Fruit fly (Drosophila melanogaster): ENCODE measurements around the gene ntc.

Gene ntc

DNA sequence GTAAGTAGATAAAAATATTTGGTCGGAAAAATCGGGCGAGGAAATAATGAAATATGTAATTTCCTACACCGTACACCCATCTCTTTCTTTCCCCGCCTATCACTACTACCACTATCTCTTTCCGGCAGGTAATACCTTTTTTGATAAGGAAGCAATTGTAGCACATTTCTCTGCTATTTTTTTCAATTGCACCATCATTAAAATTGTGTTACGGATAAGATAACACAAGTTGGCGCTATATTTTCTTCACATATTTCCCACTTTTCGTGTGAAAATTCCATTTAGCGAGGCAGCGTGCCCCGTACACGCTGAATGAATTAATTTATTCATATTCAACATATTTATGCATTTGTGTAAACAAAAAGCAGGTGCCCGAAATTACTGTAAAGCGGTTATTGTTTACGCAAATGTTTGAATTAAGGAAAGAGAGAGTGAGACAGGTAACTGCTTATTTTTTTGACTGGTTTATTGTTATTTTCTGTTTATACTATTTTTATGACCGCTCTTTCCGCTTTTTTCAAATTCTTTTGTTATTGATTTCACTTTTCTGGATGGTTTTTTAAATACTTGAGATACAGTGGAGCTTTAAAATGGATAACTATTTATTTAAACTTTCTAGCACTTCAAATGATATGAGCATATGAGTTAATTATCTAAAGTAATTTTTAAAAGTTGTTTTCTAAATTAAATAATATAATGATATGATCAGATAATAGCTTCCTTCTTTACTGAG is 19.7 kb downstream of the ntc start (continued):
- TF ChIP-seq tap (tag; optimal IDR thresholded peaks at IDR 0.05) = peak; percentile 59
- peak; percentile 48 for TF ChIP-seq D19A (tag; optimal IDR thresholded peaks at IDR 0.05)
- TF ChIP-seq CG7987 (GFP tag; optimal IDR thresholded peaks at IDR 0.05) = no peak
- TF ChIP-seq Nf-YA (GFP tag; IDR thresholded peaks at IDR 0.05) = peak; percentile 50; the same call in 1 of the 2 replicates
- no peak for TF ChIP-seq CG10431 (GFP tag; optimal IDR thresholded peaks at IDR 0.05)
- no peak for TF ChIP-seq tll (GFP tag; optimal IDR thresholded peaks at IDR 0.05)
- TF ChIP-seq H2.0 (GFP tag; IDR thresholded peaks at IDR 0.05) = peak; percentile 48
- TF ChIP-seq oc (tag; optimal IDR thresholded peaks at IDR 0.05) = peak; percentile 57
- peak; percentile 39 for TF ChIP-seq Sox100B (GFP tag; optimal IDR thresholded peaks at IDR 0.05)
- TF ChIP-seq grn (GFP tag; optimal IDR thresholded peaks at IDR 0.05) = no peak
- TF ChIP-seq HmgZ (tag; optimal IDR thresholded peaks at IDR 0.05) = no peak
- TF ChIP-seq Aef1 (GFP tag; IDR thresholded peaks at IDR 0.05) = peak; percentile 33; the same call in 1 of the 3 replicates
- TF ChIP-seq CG4730 (GFP tag; IDR thresholded peaks at IDR 0.05) = peak; percentile 52
- TF ChIP-seq vfl (GFP tag; optimal IDR thresholded peaks at IDR 0.05) = no peak
- TF ChIP-seq Sry-β (GFP tag; optimal IDR thresholded peaks at IDR 0.05) = no peak
- TF ChIP-seq CG4360 (GFP tag; IDR thresholded peaks at IDR 0.05) = no peak
- no peak for TF ChIP-seq Hey (tag; optimal IDR thresholded peaks at IDR 0.05)
- TF ChIP-seq tx (GFP tag; optimal IDR thresholded peaks at IDR 0.05) = no peak
- no peak for TF ChIP-seq CG6272 (GFP tag; IDR thresholded peaks at IDR 0.05)
- no peak; the same call in 1 of the 2 replicates for TF ChIP-seq CG11696 (GFP tag; IDR thresholded peaks at IDR 0.05)
- no peak for TF ChIP-seq Lim3 (GFP tag; IDR thresholded peaks at IDR 0.05)
- TF ChIP-seq en (GFP tag; optimal IDR thresholded peaks at IDR 0.05) = no peak
- peak; percentile 24 for TF ChIP-seq CG9727 (GFP tag; optimal IDR thresholded peaks at IDR 0.05)
- no peak for TF ChIP-seq tna (GFP tag; IDR thresholded peaks at IDR 0.05; ENCODE audit: partially characterized antibody)
- TF ChIP-seq CG3995 (GFP tag; optimal IDR thresholded peaks at IDR 0.05) = no peak
- TF ChIP-seq CG18011 (GFP tag; optimal IDR thresholded peaks at IDR 0.05) = no peak
- no peak for TF ChIP-seq CG18476 (GFP tag; optimal IDR thresholded peaks at IDR 0.05)
- TF ChIP-seq Fer3 (tag; optimal IDR thresholded peaks at IDR 0.05) = peak; percentile 47
- TF ChIP-seq Hmr (GFP tag; optimal IDR thresholded peaks at IDR 0.05) = peak; percentile 16
- no peak for TF ChIP-seq amos (GFP tag; IDR thresholded peaks at IDR 0.05; ENCODE audit: partially characterized antibody)
- no peak for TF ChIP-seq Gsc (GFP tag; IDR thresholded peaks at IDR 0.05)
- TF ChIP-seq fu2 (GFP tag; optimal IDR thresholded peaks at IDR 0.05) = no peak
- TF ChIP-seq chif (GFP tag; optimal IDR thresholded peaks at IDR 0.05) = no peak
- no peak for TF ChIP-seq z (GFP tag; IDR thresholded peaks at IDR 0.05)
- TF ChIP-seq so (GFP tag; IDR thresholded peaks at IDR 0.05) = 0 out of 3 replicates have a peak, but pooled peaks have one; percentile 36
- peak; percentile 19 for TF ChIP-seq fd3F (GFP tag; optimal IDR thresholded peaks at IDR 0.05)
- TF ChIP-seq Antp (GFP tag; optimal IDR thresholded peaks at IDR 0.05) = no peak
- TF ChIP-seq Xrp1 (GFP tag; IDR thresholded peaks at IDR 0.05) = peak; percentile 72
- TF ChIP-seq gem (tag; optimal IDR thresholded peaks at IDR 0.05) = peak; percentile 82
- TF ChIP-seq CG42726 (GFP tag; IDR thresholded peaks at IDR 0.05; ENCODE audit: partially characterized antibody) = no peak
- no peak for TF ChIP-seq Trl (optimal IDR thresholded peaks at IDR 0.05)
- TF ChIP-seq Trl (GFP tag; optimal IDR thresholded peaks at IDR 0.05) = no peak
- TF ChIP-seq pita (GFP tag; optimal IDR thresholded peaks at IDR 0.05) = no peak
- peak; percentile 59 for TF ChIP-seq CG17359 (tag; optimal IDR thresholded peaks at IDR 0.05)
- no peak for TF ChIP-seq psq (GFP tag; optimal IDR thresholded peaks at IDR 0.05)
- no peak for TF ChIP-seq CG33557 (GFP tag; optimal IDR thresholded peaks at IDR 0.05)
- TF ChIP-seq Hsf (GFP tag; optimal IDR thresholded peaks at IDR 0.05) = no peak
- TF ChIP-seq Asciz (GFP tag; optimal IDR thresholded peaks at IDR 0.05) = no peak
- TF ChIP-seq gcm (GFP tag; optimal IDR thresholded peaks at IDR 0.05) = peak; percentile 35
- no peak for TF ChIP-seq ato (GFP tag; IDR thresholded peaks at IDR 0.05; ENCODE audit: partially characterized antibody)
